Worm (Caenorhabditis elegans) whole organism, L2 larva: Measurements from ENCODE around the gene fbxb-104.

Source experiments
- F13H6.1 ChIP-seq: sonication (generic microtip); optimal IDR thresholded peaks from 2 replicates; lab custom pipeline; 2016; ENCODE audit warnings: missing genetic modification characterization, missing compliant biosample characterization
- ama-1 ChIP-seq: fragments of 150-350 bp; optimal IDR thresholded peaks from 2 replicates; lab custom pipeline; 2018; ENCODE audit warnings: inconsistent platforms
- blmp-1 ChIP-seq: sonication (generic microtip); optimal IDR thresholded peaks from 2 replicates; lab custom pipeline; 2017; ENCODE audit warnings: missing genetic modification characterization, mild to moderate bottlenecking, missing compliant biosample characterization, antibody characterized with exemption, moderate library complexity; ENCODE audit not compliant: insufficient read depth
- elt-1 ChIP-seq: fragments of 150-350 bp; optimal IDR thresholded peaks from 2 replicates; lab custom pipeline; 2014; ENCODE audit warnings: missing biosample characterization, missing genetic modification characterization
- lin-13 ChIP-seq: fragments of 150-350 bp; optimal IDR thresholded peaks from 2 replicates; lab custom pipeline; 2014; ENCODE audit warnings: missing biosample characterization, missing genetic modification reagents, missing genetic modification characterization
- lin-39 ChIP-seq: fragments of 150-350 bp; optimal IDR thresholded peaks from 2 replicates; lab custom pipeline; 2014; ENCODE audit warnings: missing biosample characterization, missing genetic modification reagents, missing genetic modification characterization
- nhr-11 ChIP-seq: fragments of 150-350 bp; optimal IDR thresholded peaks from 2 replicates; lab custom pipeline; 2014; ENCODE audit warnings: missing biosample characterization, missing genetic modification characterization
- nhr-12 ChIP-seq: fragments of 150-350 bp; optimal IDR thresholded peaks from 2 replicates; lab custom pipeline; 2014; ENCODE audit warnings: missing biosample characterization, missing genetic modification characterization
- nhr-129 ChIP-seq: fragments of 150-350 bp; optimal IDR thresholded peaks from 2 replicates; lab custom pipeline; 2014; ENCODE audit warnings: missing biosample characterization, missing genetic modification characterization
- snpc-4 ChIP-seq: fragments of 150-350 bp; optimal IDR thresholded peaks from 2 replicates; lab custom pipeline; 2014; ENCODE audit warnings: missing biosample characterization, missing genetic modification characterization
- ztf-11 ChIP-seq: sonication (generic microtip); optimal IDR thresholded peaks from 2 replicates; lab custom pipeline; 2017; ENCODE audit warnings: missing biosample characterization, missing genetic modification characterization

DNA sequence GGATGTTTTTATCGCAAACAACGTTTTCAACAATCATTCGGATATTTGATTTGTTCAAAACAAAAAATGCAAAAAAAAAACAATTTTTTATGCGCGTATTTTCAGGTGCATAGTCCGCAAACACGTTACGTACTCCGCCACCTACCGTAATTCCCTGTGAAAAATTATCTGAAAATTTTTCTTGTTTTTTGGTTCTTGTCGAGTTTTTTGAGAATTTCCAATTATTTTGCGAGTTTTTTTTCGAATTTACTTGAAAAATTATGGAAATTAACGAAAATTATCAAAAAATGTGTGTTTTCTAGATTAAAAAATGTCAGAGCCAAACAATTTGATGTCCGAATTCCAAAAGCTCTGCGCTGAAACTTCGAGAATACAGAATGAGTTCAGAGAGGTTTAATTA lies 24.6 kb downstream of the fbxb-104 start, which contains the start of gene C16C8.12:
- TF ChIP-seq nhr-129 (tag; lab: Kevin White, UChicago) = no peak
- TF ChIP-seq elt-1 = no peak
- no peak for TF ChIP-seq F13H6.1 (tag; lab: Kevin White, UChicago)
- TF ChIP-seq nhr-11 (tag; lab: Kevin White, UChicago) = no peak
- TF ChIP-seq ztf-11 (tag; lab: Kevin White, UChicago) = no peak
- no peak for TF ChIP-seq ama-1 (lab: Kevin White, UChicago)
- no peak for TF ChIP-seq snpc-4 (tag; lab: Kevin White, UChicago)
- TF ChIP-seq nhr-12 (tag; lab: Kevin White, UChicago) = no peak
- no peak for TF ChIP-seq blmp-1 (tag; lab: Kevin White, UChicago)
- TF ChIP-seq lin-39 = no peak
- TF ChIP-seq lin-13 (GFP tag; lab: Kevin White, UChicago) = no peak
